Worm (Caenorhabditis elegans) whole organism, L2 larva: ENCODE results near the gene srt-53.

Source experiments
- C34F6.9 ChIP-seq: fragments of 150-350 bp; optimal IDR thresholded peaks from 2 replicates; lab custom pipeline; 2014; ENCODE audit warnings: missing biosample characterization, missing genetic modification characterization
- F13H6.1 ChIP-seq: sonication (generic microtip); optimal IDR thresholded peaks from 2 replicates; lab custom pipeline; 2016; ENCODE audit warnings: missing genetic modification characterization, missing compliant biosample characterization
- R02D3.7 ChIP-seq: fragments of 150-350 bp; optimal IDR thresholded peaks from 2 replicates; lab custom pipeline; 2014; ENCODE audit warnings: missing biosample characterization, missing genetic modification characterization
- Y55F3AM.14 ChIP-seq: fragments of 200-800 bp; sonication (Bioruptor generic); optimal IDR thresholded peaks from 2 replicates; lab custom pipeline; 2018; ENCODE audit warnings: mild to moderate bottlenecking, missing genetic modification characterization, missing compliant biosample characterization
- ZK546.5 ChIP-seq: sonication (generic microtip); optimal IDR thresholded peaks from 2 replicates; lab custom pipeline; 2017; ENCODE audit warnings: missing biosample characterization, missing genetic modification characterization
- aly-2 ChIP-seq: fragments of 150-350 bp; optimal IDR thresholded peaks from 2 replicates; lab custom pipeline; 2014; ENCODE audit warnings: missing biosample characterization, missing genetic modification characterization
- blmp-1 ChIP-seq: sonication (generic microtip); optimal IDR thresholded peaks from 2 replicates; lab custom pipeline; 2017; ENCODE audit warnings: missing genetic modification characterization, mild to moderate bottlenecking, missing compliant biosample characterization, antibody characterized with exemption, moderate library complexity; ENCODE audit not compliant: insufficient read depth
- ceh-82 ChIP-seq: fragments of 150-350 bp; optimal IDR thresholded peaks from 2 replicates; lab custom pipeline; 2014; ENCODE audit warnings: missing biosample characterization, missing genetic modification characterization
- crh-2 ChIP-seq: sonication (generic microtip); optimal IDR thresholded peaks from 2 replicates; lab custom pipeline; 2017; ENCODE audit warnings: missing biosample characterization, missing genetic modification characterization
- dmd-4 ChIP-seq: sonication (generic microtip); optimal IDR thresholded peaks from 2 replicates; lab custom pipeline; 2017; ENCODE audit warnings: missing biosample characterization, missing genetic modification characterization
- egl-27 ChIP-seq: sonication (generic microtip); optimal IDR thresholded peaks from 3 replicates; lab custom pipeline; 2017; ENCODE audit warnings: missing biosample characterization, missing genetic modification reagents, missing genetic modification characterization
- elt-1 ChIP-seq: fragments of 150-350 bp; optimal IDR thresholded peaks from 2 replicates; lab custom pipeline; 2014; ENCODE audit warnings: missing biosample characterization, missing genetic modification characterization
- fos-1 ChIP-seq: fragments of 150-350 bp; optimal IDR thresholded peaks from 2 replicates; lab custom pipeline; 2014; ENCODE audit warnings: missing biosample characterization, missing genetic modification characterization
- gmeb-1 ChIP-seq: fragments of 150-350 bp; optimal IDR thresholded peaks from 2 replicates; lab custom pipeline; 2014; ENCODE audit warnings: missing biosample characterization, missing genetic modification characterization
- lin-11 ChIP-seq: fragments of 150-350 bp; sonication (generic microtip); optimal IDR thresholded peaks from 2 replicates; lab custom pipeline; 2014; ENCODE audit warnings: missing biosample characterization, missing genetic modification characterization, inconsistent platforms, mixed read lengths
- lin-13 ChIP-seq: fragments of 150-350 bp; optimal IDR thresholded peaks from 2 replicates; lab custom pipeline; 2014; ENCODE audit warnings: missing biosample characterization, missing genetic modification reagents, missing genetic modification characterization
- lin-39 ChIP-seq: fragments of 150-350 bp; optimal IDR thresholded peaks from 2 replicates; lab custom pipeline; 2014; ENCODE audit warnings: missing biosample characterization, missing genetic modification reagents, missing genetic modification characterization
- mab-5 ChIP-seq: fragments of 150-350 bp; optimal IDR thresholded peaks from 2 replicates; lab custom pipeline; 2014; ENCODE audit warnings: missing biosample characterization, missing genetic modification characterization
- mbf-1 ChIP-seq: sonication (generic microtip); optimal IDR thresholded peaks from 2 replicates; lab custom pipeline; 2017; ENCODE audit warnings: missing biosample characterization, missing genetic modification characterization
- nhr-10 ChIP-seq: sonication (generic microtip); optimal IDR thresholded peaks from 2 replicates; lab custom pipeline; 2017; ENCODE audit warnings: missing biosample characterization, missing genetic modification characterization
- nhr-11 ChIP-seq: fragments of 150-350 bp; optimal IDR thresholded peaks from 2 replicates; lab custom pipeline; 2014; ENCODE audit warnings: missing biosample characterization, missing genetic modification characterization
- nhr-12 ChIP-seq: fragments of 150-350 bp; optimal IDR thresholded peaks from 2 replicates; lab custom pipeline; 2014; ENCODE audit warnings: missing biosample characterization, missing genetic modification characterization
- nhr-129 ChIP-seq: fragments of 150-350 bp; optimal IDR thresholded peaks from 2 replicates; lab custom pipeline; 2014; ENCODE audit warnings: missing biosample characterization, missing genetic modification characterization
- nhr-23 ChIP-seq: fragments of 150-350 bp; optimal IDR thresholded peaks from 2 replicates; lab custom pipeline; 2014; ENCODE audit warnings: missing biosample characterization, missing genetic modification reagents, missing genetic modification characterization
- nhr-237 ChIP-seq: fragments of 150-350 bp; optimal IDR thresholded peaks from 2 replicates; lab custom pipeline; 2014; ENCODE audit warnings: missing biosample characterization, missing genetic modification characterization
- nhr-77 ChIP-seq: fragments of 150-350 bp; optimal IDR thresholded peaks from 2 replicates; lab custom pipeline; 2014; ENCODE audit warnings: missing biosample characterization, missing genetic modification characterization
- peb-1 ChIP-seq: fragments of 150-350 bp; optimal IDR thresholded peaks from 2 replicates; lab custom pipeline; 2014; ENCODE audit warnings: missing biosample characterization, missing genetic modification characterization
- sem-4 ChIP-seq: fragments of 150-350 bp; optimal IDR thresholded peaks from 2 replicates; lab custom pipeline; 2014; ENCODE audit warnings: missing biosample characterization, missing genetic modification reagents, missing genetic modification characterization
- sma-3 ChIP-seq: sonication (generic microtip); optimal IDR thresholded peaks from 2 replicates; lab custom pipeline; 2016; ENCODE audit warnings: missing genetic modification reagents, missing genetic modification characterization, missing compliant biosample characterization
- sma-9 ChIP-seq, 2 experiments: fragments of 150-350 bp in 1 of 2; sonication (generic microtip) in 1 of 2; optimal IDR thresholded peaks; 2 replicates each; lab custom pipeline; 2014 to 2016; ENCODE audit warnings: missing genetic modification characterization in 2 of 2, mild to moderate bottlenecking in 1 of 2, missing biosample characterization in 1 of 2, missing compliant biosample characterization in 1 of 2, missing genetic modification reagents in 1 of 2, moderate library complexity in 1 of 2
- snpc-4 ChIP-seq: fragments of 150-350 bp; optimal IDR thresholded peaks from 2 replicates; lab custom pipeline; 2014; ENCODE audit warnings: missing biosample characterization, missing genetic modification characterization
- unc-39 ChIP-seq: fragments of 150-350 bp; optimal IDR thresholded peaks from 2 replicates; lab custom pipeline; 2014; ENCODE audit warnings: missing biosample characterization, missing genetic modification characterization
- unc-55 ChIP-seq: fragments of 150-350 bp; sonication (generic microtip); optimal IDR thresholded peaks from 3 replicates; lab custom pipeline; 2014; ENCODE audit warnings: missing biosample characterization, missing genetic modification reagents, missing genetic modification characterization
- unc-62 ChIP-seq: fragments of 150-350 bp; optimal IDR thresholded peaks from 2 replicates; lab custom pipeline; 2014; ENCODE audit warnings: missing biosample characterization, missing genetic modification reagents, missing genetic modification characterization
- zag-1 ChIP-seq: fragments of 150-350 bp; optimal IDR thresholded peaks from 2 replicates; lab custom pipeline; 2014; ENCODE audit warnings: missing biosample characterization, missing genetic modification characterization
- ztf-4 ChIP-seq: fragments of 150-350 bp; optimal IDR thresholded peaks from 2 replicates; lab custom pipeline; 2014; ENCODE audit warnings: missing biosample characterization, missing genetic modification characterization

srt-53 gene

ce11 chrV:7955168-7955567 is 15.0 kb upstream of the srt-53 start, which contains the start of gene F26D11.12:
TSS of gene F26D11.12 (minus strand) at chrV:7955312.
- no peak for TF ChIP-seq nhr-23
- no peak for TF ChIP-seq unc-39 (tag; lab: Kevin White, UChicago)
- TF ChIP-seq nhr-10 (tag; lab: Kevin White, UChicago), result no peak
- peak; percentile 59 for TF ChIP-seq gmeb-1 (tag; lab: Kevin White, UChicago)
- no peak for TF ChIP-seq sma-3
- no peak for TF ChIP-seq mab-5 (tag; lab: Kevin White, UChicago)
- no peak for TF ChIP-seq R02D3.7 (tag; lab: Kevin White, UChicago)
- no peak for TF ChIP-seq sma-9 (GFP tag; optimal IDR thresholded peaks at IDR 0.05; lab: Kevin White, UChicago)
- TF ChIP-seq sma-9 (tag; optimal IDR thresholded peaks at IDR 0.05; lab: Kevin White, UChicago), result no peak
- TF ChIP-seq ZK546.5 (tag; lab: Kevin White, UChicago), result no peak
- TF ChIP-seq dmd-4 (tag; lab: Kevin White, UChicago), result no peak
- no peak for TF ChIP-seq nhr-237 (tag; lab: Kevin White, UChicago)
- TF ChIP-seq blmp-1 (tag; lab: Kevin White, UChicago), result no peak
- no peak for TF ChIP-seq peb-1
- no peak for TF ChIP-seq aly-2 (tag; lab: Kevin White, UChicago)
- TF ChIP-seq nhr-12, result no peak
- TF ChIP-seq unc-62 (GFP tag; lab: Kevin White, UChicago), result no peak
- peak; percentile 43 for TF ChIP-seq crh-2
- TF ChIP-seq lin-39 (tag; lab: Kevin White, UChicago), result no peak
- no peak for TF ChIP-seq elt-1 (tag; lab: Kevin White, UChicago)
- peak; percentile 58 for TF ChIP-seq unc-55
- TF ChIP-seq C34F6.9 (tag; lab: Kevin White, UChicago), result peak; percentile 18
- no peak for TF ChIP-seq zag-1 (tag; lab: Kevin White, UChicago)
- no peak for TF ChIP-seq ceh-82 (tag; lab: Kevin White, UChicago)
- TF ChIP-seq snpc-4 (tag; lab: Kevin White, UChicago), result no peak
- no peak for TF ChIP-seq Y55F3AM.14 (GFP tag; lab: Kevin White, UChicago)
- TF ChIP-seq egl-27 (tag; lab: Kevin White, UChicago), result no peak
- peak; percentile 6 for TF ChIP-seq fos-1
- TF ChIP-seq nhr-77 (tag; lab: Kevin White, UChicago), result no peak
- TF ChIP-seq lin-13 (GFP tag; lab: Kevin White, UChicago), result no peak
- no peak for TF ChIP-seq sem-4 (tag; lab: Kevin White, UChicago)
- TF ChIP-seq nhr-129 (tag; lab: Kevin White, UChicago), result peak; percentile 49

ce11 chrV:7954552-7954951 is 14.4 kb upstream of the srt-53 start, which contains the start of gene F26D11.13:
TSS of gene F26D11.13 (minus strand) at chrV:7954652.
- no peak for TF ChIP-seq nhr-10 (tag; lab: Kevin White, UChicago)
- no peak for TF ChIP-seq nhr-11 (tag; lab: Kevin White, UChicago)
- no peak for TF ChIP-seq nhr-237 (tag; lab: Kevin White, UChicago)
- no peak for TF ChIP-seq ztf-4 (tag; lab: Kevin White, UChicago)
- no peak for TF ChIP-seq mbf-1 (tag; lab: Kevin White, UChicago)
- no peak for TF ChIP-seq ceh-82 (tag; lab: Kevin White, UChicago)
- no peak for TF ChIP-seq C34F6.9 (tag; lab: Kevin White, UChicago)
- TF ChIP-seq R02D3.7 (tag; lab: Kevin White, UChicago), result no peak
- TF ChIP-seq Y55F3AM.14 (GFP tag; lab: Kevin White, UChicago), result no peak

ce11 chrV:7952855-7953254 is 12.7 kb upstream of the srt-53 start, which contains the start of gene clec-216:
TSS of gene clec-216 (minus strand) at chrV:7952955.
- no peak for TF ChIP-seq mab-5 (tag; lab: Kevin White, UChicago)

ce11 chrV:7946229-7946628 is 6.0 kb upstream of the srt-53 start:
- TF ChIP-seq nhr-10 (tag; lab: Kevin White, UChicago) (no peak), ZK546.5 (tag; lab: Kevin White, UChicago) (no peak), mab-5 (tag; lab: Kevin White, UChicago) (no peak), elt-1 (tag; lab: Kevin White, UChicago) (no peak), gmeb-1 (tag; lab: Kevin White, UChicago) (no peak), Y55F3AM.14 (GFP tag; lab: Kevin White, UChicago) (no peak), mbf-1 (tag; lab: Kevin White, UChicago) (no peak), snpc-4 (tag; lab: Kevin White, UChicago) (no peak), peb-1 (no peak), sem-4 (tag; lab: Kevin White, UChicago) (no peak), C34F6.9 (tag; lab: Kevin White, UChicago) (no peak), F13H6.1 (tag; lab: Kevin White, UChicago) (no peak), lin-11 (tag; lab: Kevin White, UChicago) (no peak), fos-1 (no peak), nhr-11 (tag; lab: Kevin White, UChicago) (no peak), sma-9 (GFP tag; optimal IDR thresholded peaks at IDR 0.05; lab: Kevin White, UChicago) (no peak), sma-9 (tag; optimal IDR thresholded peaks at IDR 0.05; lab: Kevin White, UChicago) (no peak), nhr-129 (tag; lab: Kevin White, UChicago) (no peak), nhr-12 (no peak)
